Fruit fly (Drosophila melanogaster) whole organism, embryonic: ENCODE results near the gene Dlip1.

Experiments
- BtbVII ChIP-seq: fragments of 200-800 bp; sonication (Bioruptor generic); optimal IDR thresholded peaks from 3 replicates; lab custom pipeline; 2017; ENCODE audit warnings: missing biosample characterization, mild to moderate bottlenecking, missing genetic modification characterization
- CG10147 ChIP-seq: fragments of 200-800 bp; sonication (Bioruptor generic); optimal IDR thresholded peaks from 2 replicates; lab custom pipeline; 2019; ENCODE audit warnings: missing biosample characterization, mild to moderate bottlenecking, missing genetic modification characterization, moderate library complexity
- CG10267 ChIP-seq: fragments of 200-800 bp; sonication (Bioruptor generic); optimal IDR thresholded peaks from 2 replicates; lab custom pipeline; 2018; ENCODE audit warnings: missing biosample characterization, mild to moderate bottlenecking, missing genetic modification characterization, moderate library complexity
- CG10654 ChIP-seq: fragments of 200-800 bp; sonication (Bioruptor generic); optimal IDR thresholded peaks from 2 replicates; lab custom pipeline; 2016; ENCODE audit warnings: missing biosample characterization, missing genetic modification characterization
- CG11504 ChIP-seq: fragments of 200-800 bp; sonication (Bioruptor generic); optimal IDR thresholded peaks from 3 replicates; lab custom pipeline; 2019; ENCODE audit warnings: missing biosample characterization, mild to moderate bottlenecking, missing genetic modification characterization, moderate library complexity
- CG12155 ChIP-seq: fragments of 200-800 bp; sonication (Bioruptor generic); optimal IDR thresholded peaks from 3 replicates; lab custom pipeline; 2016; ENCODE audit warnings: missing biosample characterization, missing genetic modification characterization
- CG12769 ChIP-seq: fragments of 200-800 bp; sonication (Bioruptor generic); optimal IDR thresholded peaks from 2 replicates; lab custom pipeline; 2019; ENCODE audit warnings: missing biosample characterization, mild to moderate bottlenecking, missing genetic modification characterization, moderate library complexity
- CG13287 ChIP-seq: fragments of 200-800 bp; sonication (Bioruptor generic); IDR thresholded peaks from 2 replicates; pipeline ENCODE4 v1.3.6; 2022; ENCODE audit warnings: missing biosample characterization, missing genetic modification characterization; ENCODE audit not compliant: partially characterized antibody
- CG14860 ChIP-seq: fragments of 200-800 bp; sonication (Bioruptor generic); IDR thresholded peaks from 3 replicates; pipeline ENCODE4 v1.3.6; 2022; ENCODE audit warnings: missing biosample characterization, missing genetic modification characterization; ENCODE audit not compliant: partially characterized antibody
- CG16815 ChIP-seq: fragments of 200-800 bp; sonication (Bioruptor generic); optimal IDR thresholded peaks from 3 replicates; lab custom pipeline; 2017; ENCODE audit warnings: missing biosample characterization, mild to moderate bottlenecking, missing genetic modification characterization
- CG17802 ChIP-seq: fragments of 200-800 bp; sonication (Bioruptor generic); optimal IDR thresholded peaks from 2 replicates; lab custom pipeline; 2018; ENCODE audit warnings: missing biosample characterization, mild to moderate bottlenecking, missing genetic modification characterization, moderate library complexity
- CG18476 ChIP-seq: fragments of 200-800 bp; sonication (Bioruptor generic); optimal IDR thresholded peaks from 2 replicates; lab custom pipeline; 2016; ENCODE audit warnings: missing biosample characterization, mild to moderate bottlenecking, missing genetic modification characterization
- CG2202 ChIP-seq: fragments of 200-800 bp; sonication (Bioruptor generic); optimal IDR thresholded peaks from 2 replicates; lab custom pipeline; 2018; ENCODE audit warnings: missing biosample characterization, mild to moderate bottlenecking, missing genetic modification characterization
- CG2889 ChIP-seq: fragments of 200-800 bp; sonication (Bioruptor generic); IDR thresholded peaks from 3 replicates; pipeline ENCODE4 v1.3.6; 2022; ENCODE audit warnings: missing biosample characterization, missing genetic modification characterization
- CG31441 ChIP-seq: fragments of 200-800 bp; sonication (Bioruptor generic); IDR thresholded peaks from 2 replicates; pipeline ENCODE4 v1.3.6; 2022; ENCODE audit warnings: missing biosample characterization, missing genetic modification characterization
- CG33213 ChIP-seq: fragments of 200-800 bp; sonication (Bioruptor generic); optimal IDR thresholded peaks from 3 replicates; lab custom pipeline; 2016; ENCODE audit warnings: missing biosample characterization, missing genetic modification characterization
- CG3407 ChIP-seq: fragments of 200-800 bp; sonication (Bioruptor generic); optimal IDR thresholded peaks from 2 replicates; lab custom pipeline; 2018; ENCODE audit warnings: missing biosample characterization, mild to moderate bottlenecking, missing genetic modification characterization
- CG42726 ChIP-seq: fragments of 200-800 bp; sonication (Bioruptor generic); IDR thresholded peaks from 2 replicates; pipeline ENCODE4 v1.3.6; 2022; ENCODE audit warnings: missing biosample characterization, missing genetic modification characterization; ENCODE audit not compliant: partially characterized antibody
- CG4730 ChIP-seq: fragments of 200-800 bp; sonication (Bioruptor generic); IDR thresholded peaks from 2 replicates; pipeline ENCODE4 v1.3.6; 2022; ENCODE audit warnings: missing biosample characterization, missing genetic modification characterization
- CG5245 ChIP-seq: fragments of 200-800 bp; sonication (Bioruptor generic); optimal IDR thresholded peaks from 3 replicates; lab custom pipeline; 2016; ENCODE audit warnings: missing biosample characterization, missing genetic modification characterization
- CG6683 ChIP-seq: fragments of 200-800 bp; sonication (Bioruptor generic); optimal IDR thresholded peaks from 2 replicates; lab custom pipeline; 2017; ENCODE audit warnings: missing biosample characterization, mild to moderate bottlenecking, missing genetic modification characterization, missing genetic modification reagents
- CG6791 ChIP-seq: fragments of 200-800 bp; sonication (Bioruptor generic); IDR thresholded peaks from 3 replicates; pipeline ENCODE4 v1.3.6; 2022; ENCODE audit warnings: missing biosample characterization, missing genetic modification characterization; ENCODE audit not compliant: partially characterized antibody
- CG7271 ChIP-seq: fragments of 200-800 bp; sonication (Bioruptor generic); optimal IDR thresholded peaks from 2 replicates; lab custom pipeline; 2018; ENCODE audit warnings: missing biosample characterization, mild to moderate bottlenecking, missing genetic modification characterization, moderate library complexity
- CG7839 ChIP-seq: fragments of 200-800 bp; sonication (Bioruptor generic); optimal IDR thresholded peaks from 3 replicates; lab custom pipeline; 2018; ENCODE audit warnings: missing biosample characterization, mild to moderate bottlenecking, missing genetic modification characterization, moderate library complexity
- CG9797 ChIP-seq: fragments of 200-800 bp; sonication (Bioruptor generic); optimal IDR thresholded peaks from 3 replicates; lab custom pipeline; 2018; ENCODE audit warnings: missing biosample characterization, mild to moderate bottlenecking, missing genetic modification characterization
- Chrac-16 ChIP-seq: fragments of 200-800 bp; sonication (Bioruptor generic); optimal IDR thresholded peaks from 3 replicates; lab custom pipeline; 2016; ENCODE audit warnings: missing biosample characterization, missing genetic modification characterization
- HHEX ChIP-seq: fragments of 200-800 bp; sonication (Bioruptor generic); optimal IDR thresholded peaks from 3 replicates; lab custom pipeline; 2017; ENCODE audit warnings: missing biosample characterization, mild to moderate bottlenecking, missing genetic modification characterization, missing genetic modification reagents
- HLH4C ChIP-seq: fragments of 200-800 bp; sonication (Bioruptor generic); IDR thresholded peaks from 3 replicates; pipeline ENCODE4 v1.3.6; 2022; ENCODE audit warnings: missing biosample characterization, missing genetic modification characterization; ENCODE audit not compliant: partially characterized antibody
- Myb ChIP-seq: fragments of 200-800 bp; sonication (Bioruptor generic); optimal IDR thresholded peaks from 2 replicates; lab custom pipeline; 2016; ENCODE audit warnings: missing biosample characterization, missing genetic modification characterization
- Ptx1 ChIP-seq: fragments of 200-800 bp; sonication (Bioruptor generic); IDR thresholded peaks from 2 replicates; pipeline ENCODE4 v1.3.6; 2022; ENCODE audit warnings: missing biosample characterization, missing genetic modification characterization
- Taf1 ChIP-seq: fragments of 200-800 bp; sonication (Bioruptor generic); IDR thresholded peaks from 2 replicates; pipeline ENCODE4 v1.3.6; 2022; ENCODE audit warnings: missing biosample characterization, missing genetic modification characterization
- cas ChIP-seq: fragments of 200-800 bp; sonication (Bioruptor generic); IDR thresholded peaks from 2 replicates; pipeline ENCODE4 v1.3.6; 2022; ENCODE audit warnings: missing biosample characterization, missing genetic modification characterization
- cwo ChIP-seq: fragments of 200-800 bp; sonication (Bioruptor generic); optimal IDR thresholded peaks from 3 replicates; lab custom pipeline; 2017; ENCODE audit warnings: missing biosample characterization, missing genetic modification characterization, mild to moderate bottlenecking, moderate library complexity, missing genetic modification reagents
- dan ChIP-seq: fragments of 200-800 bp; sonication (Bioruptor generic); IDR thresholded peaks from 2 replicates; pipeline ENCODE4 v1.3.6; 2022; ENCODE audit warnings: missing biosample characterization, missing genetic modification characterization
- dm ChIP-seq: fragments of 200-800 bp; sonication (Bioruptor generic); optimal IDR thresholded peaks from 3 replicates; lab custom pipeline; 2016; ENCODE audit warnings: missing biosample characterization, missing genetic modification characterization
- ems ChIP-seq: fragments of 200-800 bp; sonication (Bioruptor generic); optimal IDR thresholded peaks from 3 replicates; lab custom pipeline; 2016; ENCODE audit warnings: missing biosample characterization, missing genetic modification characterization
- fu2 ChIP-seq: fragments of 200-800 bp; sonication (Bioruptor generic); optimal IDR thresholded peaks from 2 replicates; lab custom pipeline; 2016; ENCODE audit warnings: missing biosample characterization, missing genetic modification characterization
- hbn ChIP-seq: fragments of 200-800 bp; sonication (Bioruptor generic); IDR thresholded peaks from 2 replicates; pipeline ENCODE4 v1.3.6; 2022; ENCODE audit warnings: missing biosample characterization, missing genetic modification characterization; ENCODE audit not compliant: partially characterized antibody
- inv ChIP-seq: fragments of 200-800 bp; sonication (Bioruptor generic); IDR thresholded peaks from 2 replicates; pipeline ENCODE4 v1.3.6; 2022; ENCODE audit warnings: missing biosample characterization, missing genetic modification characterization; ENCODE audit not compliant: partially characterized antibody
- jumu ChIP-seq: fragments of 200-800 bp; sonication (Bioruptor generic); optimal IDR thresholded peaks from 3 replicates; lab custom pipeline; 2016; ENCODE audit warnings: missing biosample characterization, missing genetic modification characterization
- nmo ChIP-seq: fragments of 200-800 bp; sonication (Bioruptor generic); optimal IDR thresholded peaks from 2 replicates; lab custom pipeline; 2018; ENCODE audit warnings: missing biosample characterization, mild to moderate bottlenecking, missing genetic modification characterization, moderate library complexity
- nom ChIP-seq: fragments of 200-800 bp; sonication (Bioruptor generic); optimal IDR thresholded peaks from 2 replicates; lab custom pipeline; 2017; ENCODE audit warnings: missing biosample characterization, missing genetic modification characterization, mild to moderate bottlenecking, moderate library complexity, missing genetic modification reagents
- pan ChIP-seq, 4 experiments: fragments of >200 bp in 3 of 4; fragments of 200-800 bp in 1 of 4; sonication (Bioruptor generic) in 1 of 4; optimal IDR thresholded peaks in 3 of 4; IDR thresholded peaks in 1 of 4; 2 replicates each; pipeline versions ENCODE4 v1.3.6 to Lab custom; 2017 to 2022; ENCODE audit warnings: missing biosample characterization in 2 of 4, missing genetic modification characterization in 2 of 4, mixed read lengths in 1 of 4
- prd ChIP-seq, 3 experiments: fragments of >200 bp in 2 of 3; fragments of 200-800 bp in 1 of 3; sonication (Bioruptor generic) in 1 of 3; optimal IDR thresholded peaks in 2 of 3; IDR thresholded peaks in 1 of 3; 2 replicates in 2 of 3; 3 replicates in 1 of 3; pipeline versions ENCODE4 v1.3.6 to Lab custom; 2017 to 2022; ENCODE audit warnings: missing biosample characterization in 1 of 3, missing genetic modification characterization in 1 of 3
- trh ChIP-seq: fragments of 200-800 bp; sonication (Bioruptor generic); optimal IDR thresholded peaks from 2 replicates; lab custom pipeline; 2016; ENCODE audit warnings: missing biosample characterization, missing genetic modification characterization
- vfl ChIP-seq: fragments of 200-800 bp; sonication (Bioruptor generic); optimal IDR thresholded peaks from 2 replicates; lab custom pipeline; 2016; ENCODE audit warnings: missing biosample characterization, missing genetic modification characterization
- vvl ChIP-seq: fragments of 200-800 bp; sonication (Bioruptor generic); IDR thresholded peaks from 2 replicates; pipeline ENCODE4 v1.3.6; 2022; ENCODE audit warnings: missing biosample characterization, missing genetic modification characterization

Gene Dlip1

dm6 chrX:9201866-9202681 lies 43.7 kb downstream of the Dlip1 start (continued):
- peak; percentile 79 for TF ChIP-seq Ptx1 (GFP tag; lab: Robert Waterston, UW)
- peak; percentile 67 for TF ChIP-seq CG31441
- peak; percentile 82 for TF ChIP-seq vvl
- TF ChIP-seq dm (GFP tag; lab: Kevin White, UChicago) = no peak
- TF ChIP-seq cas (GFP tag; lab: Robert Waterston, UW) = peak; percentile 76
- TF ChIP-seq CG42726 (GFP tag; lab: Robert Waterston, UW) = no peak
- TF ChIP-seq CG33213 (GFP tag; lab: Kevin White, UChicago) = no peak
- no peak for TF ChIP-seq dan (GFP tag; lab: Robert Waterston, UW)
- TF ChIP-seq cwo (GFP tag; lab: Kevin White, UChicago) = peak; percentile 83
- TF ChIP-seq HHEX (GFP tag; lab: Kevin White, UChicago) = peak; percentile 86
- TF ChIP-seq CG18476 (GFP tag; lab: Kevin White, UChicago) = no peak
- TF ChIP-seq prd (optimal IDR thresholded peaks at IDR 0.05; lab: Kevin White, UChicago) = no peak
- TF ChIP-seq prd (GFP tag; IDR thresholded peaks at IDR 0.05; lab: Robert Waterston, UW) = peak; percentile 83
- TF ChIP-seq CG6791 (GFP tag; lab: Robert Waterston, UW) = no peak
- TF ChIP-seq CG10147 (GFP tag; lab: Kevin White, UChicago) = peak; percentile 35
- no peak for TF ChIP-seq pan (optimal IDR thresholded peaks at IDR 0.05; lab: Kevin White, UChicago)
- peak in 1 of 2 experiments; percentile 78 for TF ChIP-seq pan (GFP tag; optimal IDR thresholded peaks at IDR 0.05 in 1 of 2, IDR thresholded peaks at IDR 0.05 in 1 of 2)
- peak; percentile 28 for TF ChIP-seq Myb
- no peak for TF ChIP-seq CG14860 (GFP tag; lab: Robert Waterston, UW)
- no peak for TF ChIP-seq CG13287 (GFP tag; lab: Robert Waterston, UW)
- no peak for TF ChIP-seq CG3407 (GFP tag; lab: Kevin White, UChicago)
- TF ChIP-seq CG9797 (GFP tag; lab: Kevin White, UChicago) = no peak
- TF ChIP-seq hbn = no peak
- TF ChIP-seq Chrac-16 (GFP tag; lab: Kevin White, UChicago) = peak; percentile 40
- TF ChIP-seq CG4730 (GFP tag; lab: Robert Waterston, UW) = peak; percentile 78
- no peak for TF ChIP-seq trh (GFP tag; lab: Kevin White, UChicago)
- no peak for TF ChIP-seq CG10654
- peak; percentile 69; the same call in 2 of the 3 replicates for TF ChIP-seq CG2889
- no peak for TF ChIP-seq inv (GFP tag; lab: Robert Waterston, UW)
- peak; percentile 80 for TF ChIP-seq BtbVII (GFP tag; lab: Kevin White, UChicago)
- peak; percentile 64 for TF ChIP-seq CG11504
- TF ChIP-seq nom (GFP tag; lab: Kevin White, UChicago) = no peak
- peak; percentile 68 for TF ChIP-seq CG16815
- no peak for TF ChIP-seq CG7271
- no peak for TF ChIP-seq jumu (GFP tag; lab: Kevin White, UChicago)
- TF ChIP-seq CG7839 = peak; percentile 81
- TF ChIP-seq CG12769 (tag; lab: Kevin White, UChicago) = peak; percentile 82
- no peak for TF ChIP-seq HLH4C (GFP tag; lab: Robert Waterston, UW)
- no peak for TF ChIP-seq CG5245 (GFP tag; lab: Kevin White, UChicago)
- TF ChIP-seq ems (GFP tag; lab: Kevin White, UChicago) = no peak
- TF ChIP-seq CG6683 = peak; percentile 68
- peak; percentile 53 for TF ChIP-seq nmo
- peak; percentile 19 for TF ChIP-seq CG12155 (GFP tag; lab: Kevin White, UChicago)
- TF ChIP-seq fu2 (GFP tag; lab: Kevin White, UChicago) = peak; percentile 16
- TF ChIP-seq CG17802 = no peak
- TF ChIP-seq CG10267 (tag; lab: Kevin White, UChicago) = peak; percentile 67
- TF ChIP-seq CG2202 (tag; lab: Kevin White, UChicago) = no peak
- TF ChIP-seq vfl (GFP tag; lab: Kevin White, UChicago) = no peak
- TF ChIP-seq Taf1 (GFP tag; lab: Robert Waterston, UW) = peak; percentile 71
